Worm (Caenorhabditis elegans) whole organism, L4 larva: ENCODE results near the gene C06G4.6.

Experiments used
- F10B5.3 ChIP-seq: sonication (generic microtip); optimal IDR thresholded peaks from 2 replicates; lab custom pipeline; 2016; ENCODE audit warnings: mild to moderate bottlenecking, missing genetic modification characterization, missing compliant biosample characterization
- F44E2.7 ChIP-seq: fragments of 200-800 bp; sonication (Bioruptor generic); IDR thresholded peaks from 2 replicates; pipeline ENCODE4 v2.1.2; 2022; ENCODE audit warnings: missing genetic modification characterization, missing compliant biosample characterization
- T26A8.4 ChIP-seq: fragments of 200-800 bp; sonication (Bioruptor generic); IDR thresholded peaks from 2 replicates; pipeline ENCODE4 v1.3.6; 2022; ENCODE audit warnings: missing genetic modification characterization, missing compliant biosample characterization
- Y48G9A.11 ChIP-seq: fragments of 200-800 bp; sonication (Bioruptor generic); IDR thresholded peaks from 2 replicates; pipeline ENCODE4 v1.3.6; 2022; ENCODE audit warnings: missing genetic modification reagents, missing genetic modification characterization, missing compliant biosample characterization
- ZK337.2 ChIP-seq: fragments of 200-800 bp; sonication (Bioruptor generic); IDR thresholded peaks from 2 replicates; pipeline ENCODE4 v1.3.6; 2022; ENCODE audit warnings: missing genetic modification reagents, missing genetic modification characterization, missing compliant biosample characterization
- ZK546.5 ChIP-seq, 2 experiments: sonication (generic microtip); optimal IDR thresholded peaks; 2 replicates each; lab custom pipeline; 2017; ENCODE audit warnings: missing biosample characterization in 2 of 2, missing genetic modification characterization in 2 of 2
- aha-1 ChIP-seq: fragments of 150-350 bp; peaks from one replicate; lab custom pipeline; 2014; ENCODE audit warnings: missing biosample characterization, missing genetic modification characterization
- ama-1 ChIP-seq: fragments of 150-350 bp; optimal IDR thresholded peaks from 2 replicates; lab custom pipeline; 2014; ENCODE audit warnings: inconsistent platforms, mixed read lengths
- arid-1 ChIP-seq: fragments of 200-800 bp; sonication (Bioruptor generic); conservative IDR thresholded peaks from 2 replicates; pipeline ENCODE4 v1.3.6; 2022; ENCODE audit warnings: missing genetic modification reagents, missing genetic modification characterization, missing compliant biosample characterization
- ceh-44 ChIP-seq: fragments of 200-800 bp; sonication (Bioruptor generic); IDR thresholded peaks from 2 replicates; pipeline ENCODE4 v1.3.6; 2022; ENCODE audit warnings: missing genetic modification reagents, missing genetic modification characterization, missing compliant biosample characterization
- ceh-82 ChIP-seq: sonication (generic microtip); optimal IDR thresholded peaks from 2 replicates; lab custom pipeline; 2017; ENCODE audit warnings: missing biosample characterization, missing genetic modification characterization
- ces-1 ChIP-seq: fragments of 150-350 bp; sonication (generic microtip); optimal IDR thresholded peaks from 4 replicates; lab custom pipeline; 2014; ENCODE audit warnings: missing biosample characterization, missing genetic modification reagents, missing genetic modification characterization
- cey-2 ChIP-seq: sonication (generic microtip); optimal IDR thresholded peaks from 3 replicates; lab custom pipeline; 2017; ENCODE audit warnings: missing genetic modification characterization, mild to moderate bottlenecking, missing compliant biosample characterization, antibody characterized with exemption, borderline replicate concordance; ENCODE audit not compliant: insufficient read depth
- daf-12 ChIP-seq: fragments of 150-350 bp; optimal IDR thresholded peaks from 2 replicates; lab custom pipeline; 2014; ENCODE audit warnings: missing biosample characterization, missing genetic modification reagents, missing genetic modification characterization
- daf-16 ChIP-seq, 3 experiments: sonication (generic microtip); optimal IDR thresholded peaks; 2 replicates each; lab custom pipeline; 2016 to 2017; ENCODE audit warnings: missing genetic modification characterization in 3 of 3, missing genetic modification reagents in 3 of 3, mild to moderate bottlenecking in 2 of 3, missing compliant biosample characterization in 2 of 3, missing biosample characterization in 1 of 3, moderate library complexity in 1 of 3
- daf-19 ChIP-seq: fragments of 200-800 bp; sonication (Bioruptor generic); conservative IDR thresholded peaks from 2 replicates; pipeline ENCODE4 v1.3.6; 2022; ENCODE audit warnings: missing genetic modification characterization, missing compliant biosample characterization
- dmd-6 ChIP-seq: fragments of 200-800 bp; sonication (Bioruptor generic); IDR thresholded peaks from 2 replicates; pipeline ENCODE4 v1.3.6; 2022; ENCODE audit warnings: missing genetic modification reagents, missing genetic modification characterization, missing compliant biosample characterization
- dpl-1 ChIP-seq: fragments of 150-350 bp; optimal IDR thresholded peaks from 2 replicates; lab custom pipeline; 2014; ENCODE audit warnings: missing biosample characterization, missing genetic modification reagents, missing genetic modification characterization
- dve-1 ChIP-seq: sonication (generic microtip); optimal IDR thresholded peaks from 2 replicates; lab custom pipeline; 2017; ENCODE audit warnings: antibody characterized with exemption, mild to moderate bottlenecking, missing genetic modification characterization, missing compliant biosample characterization; ENCODE audit not compliant: insufficient read depth
- egl-27 ChIP-seq: sonication (generic microtip); optimal IDR thresholded peaks from 3 replicates; lab custom pipeline; 2017; ENCODE audit warnings: missing biosample characterization, missing genetic modification reagents, missing genetic modification characterization
- gei-8 ChIP-seq: fragments of 200-800 bp; sonication (Bioruptor generic); optimal IDR thresholded peaks from 2 replicates; lab custom pipeline; 2018; ENCODE audit warnings: mild to moderate bottlenecking, missing genetic modification characterization, missing compliant biosample characterization
- hif-1 ChIP-seq, 2 experiments: sonication (generic microtip); optimal IDR thresholded peaks; 2 replicates each; lab custom pipeline; 2016 to 2017; ENCODE audit warnings: missing compliant biosample characterization in 2 of 2, missing genetic modification characterization in 2 of 2, missing genetic modification reagents in 2 of 2, missing genotype in 2 of 2, mild to moderate bottlenecking in 1 of 2
- hlh-11 ChIP-seq: fragments of 200-800 bp; sonication (Bioruptor generic); optimal IDR thresholded peaks from 2 replicates; lab custom pipeline; 2018; ENCODE audit warnings: mild to moderate bottlenecking, missing genetic modification characterization, missing compliant biosample characterization
- hmg-1.1 ChIP-seq: fragments of 200-800 bp; sonication (Bioruptor generic); IDR thresholded peaks from 2 replicates; pipeline ENCODE4 v1.3.6; 2022; ENCODE audit warnings: missing genetic modification reagents, missing genetic modification characterization, missing compliant biosample characterization
- jun-1 ChIP-seq: fragments of 150-350 bp; optimal IDR thresholded peaks from 2 replicates; lab custom pipeline; 2014; ENCODE audit warnings: missing biosample characterization, missing genetic modification reagents, missing genetic modification characterization
- lin-1 ChIP-seq: fragments of 200-800 bp; sonication (Bioruptor generic); IDR thresholded peaks from 2 replicates; pipeline ENCODE4 v1.3.6; 2022; ENCODE audit warnings: missing genetic modification reagents, missing genetic modification characterization, missing compliant biosample characterization
- lin-38 ChIP-seq: fragments of 200-800 bp; sonication (Bioruptor generic); IDR thresholded peaks from 2 replicates; pipeline ENCODE4 v1.3.6; 2022; ENCODE audit warnings: missing genetic modification reagents, missing genetic modification characterization, missing compliant biosample characterization
- lir-3 ChIP-seq: sonication (generic microtip); optimal IDR thresholded peaks from 2 replicates; lab custom pipeline; 2016; ENCODE audit warnings: mild to moderate bottlenecking, missing genetic modification characterization, missing compliant biosample characterization
- madf-9 ChIP-seq: fragments of 200-800 bp; sonication (Bioruptor generic); conservative IDR thresholded peaks from 2 replicates; pipeline ENCODE4 v1.3.6; 2022; ENCODE audit warnings: missing genetic modification reagents, missing genetic modification characterization, missing compliant biosample characterization
- mdl-1 ChIP-seq, 2 experiments: fragments of 150-350 bp in 1 of 2; sonication (generic microtip) in 1 of 2; optimal IDR thresholded peaks; 2 replicates each; lab custom pipeline; 2014 to 2017; ENCODE audit warnings: missing biosample characterization in 2 of 2, missing genetic modification characterization in 2 of 2
- mxl-3 ChIP-seq: fragments of 200-800 bp; sonication (Bioruptor generic); optimal IDR thresholded peaks from 2 replicates; lab custom pipeline; 2018; ENCODE audit warnings: mild to moderate bottlenecking, missing genetic modification characterization, missing compliant biosample characterization
- nhr-10 ChIP-seq: fragments of 150-350 bp; optimal IDR thresholded peaks from 2 replicates; lab custom pipeline; 2014; ENCODE audit warnings: missing biosample characterization, missing genetic modification characterization
- nhr-28 ChIP-seq: fragments of 150-350 bp; optimal IDR thresholded peaks from 2 replicates; lab custom pipeline; 2014; ENCODE audit warnings: missing biosample characterization, missing genetic modification characterization
- nhr-41 ChIP-seq: fragments of 200-800 bp; sonication (Bioruptor generic); IDR thresholded peaks from 2 replicates; pipeline ENCODE4 v1.3.6; 2022; ENCODE audit warnings: missing genetic modification reagents, missing genetic modification characterization, missing compliant biosample characterization
- nhr-42 ChIP-seq: fragments of 200-800 bp; sonication (Bioruptor generic); IDR thresholded peaks from 2 replicates; pipeline ENCODE4 v1.3.6; 2022; ENCODE audit warnings: missing genetic modification characterization, missing compliant biosample characterization
- nhr-48 ChIP-seq: sonication (generic microtip); optimal IDR thresholded peaks from 2 replicates; lab custom pipeline; 2016; ENCODE audit warnings: mild to moderate bottlenecking, missing genetic modification characterization, missing compliant biosample characterization
- nhr-6 ChIP-seq: fragments of 150-350 bp; optimal IDR thresholded peaks from 2 replicates; lab custom pipeline; 2014; ENCODE audit warnings: missing biosample characterization, missing genetic modification characterization
- nhr-76 ChIP-seq: fragments of 150-350 bp; optimal IDR thresholded peaks from 2 replicates; lab custom pipeline; 2014; ENCODE audit warnings: missing biosample characterization, missing genetic modification characterization
- nhr-77 ChIP-seq: fragments of 150-350 bp; optimal IDR thresholded peaks from 2 replicates; lab custom pipeline; 2014; ENCODE audit warnings: missing biosample characterization, missing genetic modification characterization
- pha-4 ChIP-seq, 2 experiments: fragments of 150-350 bp in 1 of 2; fragments of 200-800 bp in 1 of 2; sonication (Bioruptor generic) in 1 of 2; IDR thresholded peaks in 1 of 2; optimal IDR thresholded peaks in 1 of 2; 2 replicates each; pipeline versions ENCODE4 v1.3.6 to Lab custom; 2014 to 2022; ENCODE audit warnings: missing genetic modification characterization in 2 of 2, missing genetic modification reagents in 2 of 2, missing biosample characterization in 1 of 2, missing compliant biosample characterization in 1 of 2
- php-3 ChIP-seq: fragments of 200-800 bp; sonication (Bioruptor generic); IDR thresholded peaks from 2 replicates; pipeline ENCODE4 v1.3.6; 2022; ENCODE audit warnings: missing genetic modification reagents, missing genetic modification characterization, missing compliant biosample characterization
- pqm-1 ChIP-seq: sonication (generic microtip); optimal IDR thresholded peaks from 2 replicates; lab custom pipeline; 2017; ENCODE audit warnings: missing biosample characterization, missing genetic modification characterization
- rbr-2 ChIP-seq: sonication (generic microtip); optimal IDR thresholded peaks from 2 replicates; lab custom pipeline; 2016; ENCODE audit warnings: missing genotype, missing genetic modification characterization, missing compliant biosample characterization
- saeg-2 ChIP-seq: fragments of 200-800 bp; sonication (Bioruptor generic); IDR thresholded peaks from 2 replicates; pipeline ENCODE4 v1.3.6; 2022; ENCODE audit warnings: missing genetic modification reagents, missing genetic modification characterization, missing compliant biosample characterization
- set-16 ChIP-seq: fragments of 200-800 bp; sonication (Bioruptor generic); IDR thresholded peaks from 2 replicates; pipeline ENCODE4 v1.3.6; 2022; ENCODE audit warnings: missing genetic modification reagents, missing genetic modification characterization, missing compliant biosample characterization
- snpc-1.2 ChIP-seq: fragments of 200-800 bp; sonication (Bioruptor generic); IDR thresholded peaks from 2 replicates; pipeline ENCODE4 v1.3.6; 2022; ENCODE audit warnings: missing genetic modification reagents, missing genetic modification characterization, missing compliant biosample characterization
- unc-62 ChIP-seq, 3 experiments: fragments of 150-350 bp in 1 of 3; sonication (generic microtip); optimal IDR thresholded peaks in 2 of 3; peaks in 1 of 3; 1 replicate in 1 of 3; 2 replicates in 2 of 3; lab custom pipeline; 2014 to 2017; ENCODE audit warnings: missing biosample characterization in 3 of 3, missing genetic modification characterization in 3 of 3, missing genetic modification reagents in 3 of 3, missing genotype in 1 of 3
- vab-7 ChIP-seq: fragments of 200-800 bp; sonication (Bioruptor generic); IDR thresholded peaks from 2 replicates; pipeline ENCODE4 v1.3.6; 2022; ENCODE audit warnings: missing genetic modification reagents, missing genetic modification characterization, missing compliant biosample characterization
- ztf-7 ChIP-seq: fragments of 150-350 bp; optimal IDR thresholded peaks from 2 replicates; lab custom pipeline; 2014; ENCODE audit warnings: missing biosample characterization, missing genetic modification characterization

The C06G4.6 gene

ce11 chrIII:8043784-8044183 lies 39.6 kb downstream of the C06G4.6 start:
- peak; percentile 97 for TF ChIP-seq hlh-11
- peak; percentile 93 for TF ChIP-seq pha-4 (GFP tag; IDR thresholded peaks at IDR 0.05; lab: Robert Waterston, UW)
- peak; percentile 98 for TF ChIP-seq pha-4 (tag; optimal IDR thresholded peaks at IDR 0.05; lab: Kevin White, UChicago)
- TF ChIP-seq cey-2 (tag; lab: Kevin White, UChicago), result peak; percentile 68
- peak; percentile 75 for TF ChIP-seq gei-8 (GFP tag; lab: Kevin White, UChicago)
- TF ChIP-seq hmg-1.1 (GFP tag; lab: Robert Waterston, UW), result peak; percentile 98
- TF ChIP-seq daf-19 (GFP tag; lab: Robert Waterston, UW), result peak; percentile 88
- TF ChIP-seq Y48G9A.11 (GFP tag; lab: Robert Waterston, UW), result peak; percentile 96
- peak; percentile 3 to 93 for TF ChIP-seq mdl-1 (tag; optimal IDR thresholded peaks at IDR 0.05; lab: Kevin White, UChicago)
- peak; percentile 66 for TF ChIP-seq php-3 (GFP tag; lab: Robert Waterston, UW)
- TF ChIP-seq nhr-41, result peak; percentile 84
- peak; percentile 98 for TF ChIP-seq ZK337.2 (GFP tag; lab: Robert Waterston, UW)
- TF ChIP-seq rbr-2 (tag; lab: Kevin White, UChicago), result peak; percentile 98
- peak; percentile 65 to 98 for TF ChIP-seq hif-1 (tag; optimal IDR thresholded peaks at IDR 0.05; lab: Kevin White, UChicago)
- TF ChIP-seq dmd-6 (GFP tag; lab: Robert Waterston, UW), result peak; percentile 97
- peak in 1 of 2 experiments; percentile 84 for TF ChIP-seq ZK546.5 (tag; optimal IDR thresholded peaks at IDR 0.05; lab: Kevin White, UChicago)
- TF ChIP-seq madf-9 (GFP tag; lab: Robert Waterston, UW), result peak; percentile 97
- peak; percentile 28 for TF ChIP-seq ceh-82 (tag; lab: Kevin White, UChicago)
- peak; percentile 88 for TF ChIP-seq snpc-1.2 (GFP tag; lab: Robert Waterston, UW)
- no peak for TF ChIP-seq F10B5.3
- peak; percentile 92 for TF ChIP-seq jun-1 (tag; lab: Kevin White, UChicago)
- peak; percentile 82 for TF ChIP-seq ztf-7 (tag; lab: Kevin White, UChicago)
- TF ChIP-seq ama-1 (lab: Kevin White, UChicago), result peak; percentile 85
- peak; percentile 98 for TF ChIP-seq aha-1 (tag; lab: Kevin White, UChicago)
- peak; percentile 76; the same call in 1 of the 2 replicates for TF ChIP-seq F44E2.7 (GFP tag; lab: Robert Waterston, UW)
- peak; percentile 83 for TF ChIP-seq T26A8.4 (GFP tag; lab: Robert Waterston, UW)
- peak; percentile 99 for TF ChIP-seq nhr-77 (tag; lab: Kevin White, UChicago)
- TF ChIP-seq mxl-3 (GFP tag; lab: Kevin White, UChicago), result peak; percentile 98
- TF ChIP-seq saeg-2 (GFP tag; lab: Robert Waterston, UW), result 0 out of 2 replicates have a peak, but pooled peaks have one; percentile 21
- peak; percentile 99 for TF ChIP-seq dve-1 (tag; lab: Kevin White, UChicago)
- peak; percentile 98 for TF ChIP-seq arid-1 (GFP tag; lab: Robert Waterston, UW)
- TF ChIP-seq nhr-76 (tag; lab: Kevin White, UChicago), result peak; percentile 57
- no peak for TF ChIP-seq set-16 (GFP tag; lab: Robert Waterston, UW)
- no peak for TF ChIP-seq daf-12 (tag; lab: Kevin White, UChicago)
- peak; percentile 92 for TF ChIP-seq nhr-10 (tag; lab: Kevin White, UChicago)
- peak; percentile 88 for TF ChIP-seq ces-1 (GFP tag; lab: Kevin White, UChicago)
- TF ChIP-seq nhr-48 (tag; lab: Kevin White, UChicago), result peak; percentile 78
- TF ChIP-seq egl-27, result no peak
- TF ChIP-seq dpl-1 (GFP tag; lab: Kevin White, UChicago), result peak; percentile 92
- TF ChIP-seq pqm-1 (tag; lab: Kevin White, UChicago), result peak; percentile 86
- TF ChIP-seq lin-1 (GFP tag; lab: Robert Waterston, UW), result peak; percentile 76; the same call in 1 of the 2 replicates
- peak; percentile 100 for TF ChIP-seq vab-7 (GFP tag; lab: Robert Waterston, UW)
- peak; percentile 92 for TF ChIP-seq nhr-6 (tag; lab: Kevin White, UChicago)
- TF ChIP-seq nhr-42 (GFP tag; lab: Robert Waterston, UW), result peak; percentile 94
- peak; percentile 85 for TF ChIP-seq lir-3 (tag; lab: Kevin White, UChicago)
- TF ChIP-seq unc-62 (GFP tag; optimal IDR thresholded peaks at IDR 0.05 in 1 of 2; lab: Kevin White, UChicago), result peak in 1 of 2 experiments; percentile 100
- peak; percentile 58 for TF ChIP-seq unc-62 (tag; optimal IDR thresholded peaks at IDR 0.05; lab: Kevin White, UChicago)
- peak; percentile 98 for TF ChIP-seq nhr-28 (tag; lab: Kevin White, UChicago)
- TF ChIP-seq ceh-44 (GFP tag; lab: Robert Waterston, UW), result peak; percentile 100
- peak; percentile 96 for TF ChIP-seq lin-38 (GFP tag; lab: Robert Waterston, UW)
- TF ChIP-seq daf-16 (GFP tag; optimal IDR thresholded peaks at IDR 0.05; lab: Kevin White, UChicago), result peak; percentile 62 to 80
- peak; percentile 90 for TF ChIP-seq daf-16 (tag; optimal IDR thresholded peaks at IDR 0.05; lab: Kevin White, UChicago)
